Worm (Caenorhabditis elegans): ENCODE results near the gene ZK512.1.

DNA sequence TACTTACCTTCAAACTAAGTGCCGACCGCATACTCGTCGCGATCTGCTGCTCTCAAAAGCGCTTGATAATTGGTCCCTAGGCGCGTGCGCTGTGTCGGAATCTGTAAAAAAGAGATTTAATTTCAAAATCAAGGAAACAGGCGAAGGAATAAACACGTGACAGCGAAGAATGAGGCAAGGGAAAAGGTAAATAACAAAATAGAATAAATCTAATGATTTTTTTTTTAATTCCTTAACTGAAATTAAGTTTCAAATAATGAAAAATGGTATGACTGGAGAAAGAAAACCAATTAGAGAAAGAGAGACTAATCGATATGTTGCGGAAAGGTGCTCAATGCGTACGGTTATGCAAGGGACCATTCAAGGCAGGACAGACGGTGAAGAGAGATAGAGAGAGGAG, 5.6 kb upstream of the ZK512.1 start, which contains the start of gene cya-1:
- TF ChIP-seq unc-62 (GFP tag; optimal IDR thresholded peaks at IDR 0.05) (no peak), daf-12 (tag; optimal IDR thresholded peaks at IDR 0.05) (no peak), ZK546.5 (tag; optimal IDR thresholded peaks at IDR 0.05) (no peak), ceh-9 (tag; optimal IDR thresholded peaks at IDR 0.05) (no peak), ztf-11 (tag; optimal IDR thresholded peaks at IDR 0.05) (no peak), unc-39 (tag; optimal IDR thresholded peaks at IDR 0.05) (no peak), ceh-82 (tag; optimal IDR thresholded peaks at IDR 0.05) (no peak), lin-15B (tag; optimal IDR thresholded peaks at IDR 0.05) (no peak), nhr-77 (tag; optimal IDR thresholded peaks at IDR 0.05) (no peak)

All from whole organism, L3 larva.